Worm (Caenorhabditis elegans): ENCODE results near the gene dmd-7.
A peak's percentile ranks its signal among the peaks of the same experiment; 100 is the strongest.

dmd-7 gene

ce11 chrV:6222779-6223276, 23.9 kb upstream of the dmd-7 start:
- TF ChIP-seq Y22D7AL.16 (tag; optimal IDR thresholded peaks at IDR 0.05) (no peak), fax-1 (tag; optimal IDR thresholded peaks at IDR 0.05) (no peak)

- no peak for TF ChIP-seq ama-1 (optimal IDR thresholded peaks at IDR 0.05)
- TF ChIP-seq unc-86 (tag; optimal IDR thresholded peaks at IDR 0.05): no peak
- no peak for TF ChIP-seq elt-4 (tag; optimal IDR thresholded peaks at IDR 0.05)
- TF ChIP-seq che-1 (tag; optimal IDR thresholded peaks at IDR 0.05): no peak
- TF ChIP-seq pros-1 (tag; optimal IDR thresholded peaks at IDR 0.05): no peak
- no peak for TF ChIP-seq ztf-16 (tag; optimal IDR thresholded peaks at IDR 0.05)
- TF ChIP-seq hlh-15 (tag; optimal IDR thresholded peaks at IDR 0.05): no peak
- TF ChIP-seq zip-5 (tag; optimal IDR thresholded peaks at IDR 0.05): no peak
- TF ChIP-seq ceh-30 (tag; optimal IDR thresholded peaks at IDR 0.05): no peak
- TF ChIP-seq Y22D7AL.16 (tag; optimal IDR thresholded peaks at IDR 0.05): no peak
- no peak for TF ChIP-seq tbx-7 (tag; optimal IDR thresholded peaks at IDR 0.05)
- no peak for TF ChIP-seq syd-9 (tag; optimal IDR thresholded peaks at IDR 0.05)
- TF ChIP-seq C38D4.7 (GFP tag; optimal IDR thresholded peaks at IDR 0.05): no peak
- no peak for TF ChIP-seq K02D7.2 (tag; optimal IDR thresholded peaks at IDR 0.05)
- no peak for TF ChIP-seq unc-3 (GFP tag; conservative IDR thresholded peaks at IDR 0.05)
- no peak for TF ChIP-seq unc-3 (tag; optimal IDR thresholded peaks at IDR 0.05)
- no peak for TF ChIP-seq nhr-232 (tag; optimal IDR thresholded peaks at IDR 0.05)
These were observed 23.3 kb upstream of the dmd-7 start for ce11 chrV:6223315-6224018.

- TF ChIP-seq che-1 (tag; optimal IDR thresholded peaks at IDR 0.05) (no peak), ceh-6 (GFP tag; optimal IDR thresholded peaks at IDR 0.05) (no peak), ets-4 (tag; optimal IDR thresholded peaks at IDR 0.05) (no peak), nhr-232 (tag; optimal IDR thresholded peaks at IDR 0.05) (no peak)
These were observed 22.8 kb upstream of the dmd-7 start for ce11 chrV:6224019-6224335.

ce11 chrV:6224494-6224959, 22.2 kb upstream of the dmd-7 start:
- no peak for TF ChIP-seq gmeb-2 (tag; optimal IDR thresholded peaks at IDR 0.05)
- TF ChIP-seq fax-1 (tag; optimal IDR thresholded peaks at IDR 0.05): no peak
- TF ChIP-seq ama-1 (optimal IDR thresholded peaks at IDR 0.05): peak; percentile 59
- TF ChIP-seq ahr-1 (tag; optimal IDR thresholded peaks at IDR 0.05): peak; percentile 36
- TF ChIP-seq unc-55 (GFP tag; optimal IDR thresholded peaks at IDR 0.05): peak; percentile 93
- peak; percentile 98 for TF ChIP-seq hlh-30 (tag; optimal IDR thresholded peaks at IDR 0.05; ENCODE audit: insufficient read depth)
- TF ChIP-seq pha-4 (tag; optimal IDR thresholded peaks at IDR 0.05): no peak
- TF ChIP-seq lim-6 (tag; optimal IDR thresholded peaks at IDR 0.05): no peak
- TF ChIP-seq ceh-6 (GFP tag; optimal IDR thresholded peaks at IDR 0.05): peak; percentile 39
- peak; percentile 85 for TF ChIP-seq unc-42 (tag; optimal IDR thresholded peaks at IDR 0.05)
- peak; percentile 64 for TF ChIP-seq K09A11.1 (tag; optimal IDR thresholded peaks at IDR 0.05; ENCODE audit: insufficient read depth)
- TF ChIP-seq ceh-18 (tag; optimal IDR thresholded peaks at IDR 0.05): peak; percentile 92
- peak; percentile 33 for TF ChIP-seq npax-4 (tag; optimal IDR thresholded peaks at IDR 0.05)
- no peak for TF ChIP-seq ceh-9 (tag; optimal IDR thresholded peaks at IDR 0.05)
- TF ChIP-seq nfya-1 (tag; optimal IDR thresholded peaks at IDR 0.05): peak; percentile 91
- peak; percentile 26 for TF ChIP-seq unc-86 (tag; optimal IDR thresholded peaks at IDR 0.05)
- TF ChIP-seq F13H6.1 (tag; optimal IDR thresholded peaks at IDR 0.05): peak; percentile 71
- no peak for TF ChIP-seq fkh-6 (tag; optimal IDR thresholded peaks at IDR 0.05)
- no peak for TF ChIP-seq sox-4 (tag; optimal IDR thresholded peaks at IDR 0.05)
- no peak for TF ChIP-seq pat-9 (tag; optimal IDR thresholded peaks at IDR 0.05)
- TF ChIP-seq pqm-1 (tag; optimal IDR thresholded peaks at IDR 0.05): peak; percentile 8
- no peak for TF ChIP-seq elt-4 (tag; optimal IDR thresholded peaks at IDR 0.05)
- no peak for TF ChIP-seq ceh-22 (tag; optimal IDR thresholded peaks at IDR 0.05)
- TF ChIP-seq hlh-15 (tag; optimal IDR thresholded peaks at IDR 0.05): no peak
- TF ChIP-seq elt-2 (tag; optimal IDR thresholded peaks at IDR 0.05): peak; percentile 72
- TF ChIP-seq ttx-3 (tag; optimal IDR thresholded peaks at IDR 0.05): peak; percentile 1
- TF ChIP-seq mec-3 (tag; optimal IDR thresholded peaks at IDR 0.05; ENCODE audit: borderline replicate concordance): no peak
- peak; percentile 81 for TF ChIP-seq rnt-1 (tag; optimal IDR thresholded peaks at IDR 0.05)
- no peak for TF ChIP-seq hlh-13 (GFP tag; optimal IDR thresholded peaks at IDR 0.05)
- no peak for TF ChIP-seq lin-11 (tag; optimal IDR thresholded peaks at IDR 0.05)
- no peak for TF ChIP-seq K02D7.2 (tag; optimal IDR thresholded peaks at IDR 0.05)
- TF ChIP-seq ceh-14 (tag; optimal IDR thresholded peaks at IDR 0.05): peak; percentile 58
- TF ChIP-seq dve-1 (tag; optimal IDR thresholded peaks at IDR 0.05): peak; percentile 62

Measured in whole organism, late embryonic.